Fruit fly (Drosophila melanogaster) whole organism, embryonic: Measurements from ENCODE around the gene CG6126.

Source experiments
- Adf1 ChIP-seq: fragments of 200-800 bp; sonication (Bioruptor generic); IDR thresholded peaks from 2 replicates; pipeline ENCODE4 v1.3.6; 2022; ENCODE audit warnings: missing biosample characterization, missing genetic modification characterization
- Atf3 ChIP-seq: fragments of 200-800 bp; sonication (Bioruptor generic); optimal IDR thresholded peaks from 3 replicates; lab custom pipeline; 2016; ENCODE audit warnings: missing biosample characterization, missing genetic modification characterization
- Blimp-1 ChIP-seq: fragments of 200-800 bp; sonication (Bioruptor generic); optimal IDR thresholded peaks from 3 replicates; lab custom pipeline; 2018; ENCODE audit warnings: missing biosample characterization, missing genetic modification characterization, mild to moderate bottlenecking, moderate library complexity, missing genetic modification reagents
- CG1024 ChIP-seq: fragments of 200-800 bp; sonication (Bioruptor generic); IDR thresholded peaks from 2 replicates; pipeline ENCODE4 v1.3.6; 2022; ENCODE audit warnings: missing biosample characterization, missing genetic modification characterization
- CG10543 ChIP-seq: fragments of 200-800 bp; sonication (Bioruptor generic); optimal IDR thresholded peaks from 3 replicates; lab custom pipeline; 2017; ENCODE audit warnings: missing biosample characterization, mild to moderate bottlenecking, missing genetic modification characterization, moderate library complexity
- CG10959 ChIP-seq: fragments of 200-800 bp; sonication (Bioruptor generic); IDR thresholded peaks from 2 replicates; pipeline ENCODE4 v1.3.6; 2022; ENCODE audit warnings: missing biosample characterization, missing genetic modification characterization
- CG11504 ChIP-seq: fragments of 200-800 bp; sonication (Bioruptor generic); optimal IDR thresholded peaks from 3 replicates; lab custom pipeline; 2019; ENCODE audit warnings: missing biosample characterization, mild to moderate bottlenecking, missing genetic modification characterization, moderate library complexity
- CG11560 ChIP-seq: fragments of 200-800 bp; sonication (Bioruptor generic); IDR thresholded peaks from 3 replicates; pipeline ENCODE4 v1.3.6; 2022; ENCODE audit warnings: missing biosample characterization, missing genetic modification characterization
- CG11696 ChIP-seq: fragments of 200-800 bp; sonication (Bioruptor generic); IDR thresholded peaks from 2 replicates; pipeline ENCODE4 v1.3.6; 2022; ENCODE audit warnings: missing biosample characterization, missing genetic modification characterization
- CG12104 ChIP-seq: fragments of 200-800 bp; sonication (Bioruptor generic); optimal IDR thresholded peaks from 3 replicates; lab custom pipeline; 2016; ENCODE audit warnings: missing biosample characterization, missing genetic modification characterization
- CG15073 ChIP-seq: fragments of 200-800 bp; sonication (Bioruptor generic); optimal IDR thresholded peaks from 2 replicates; lab custom pipeline; 2016; ENCODE audit warnings: missing biosample characterization, missing genetic modification characterization
- CG17328 ChIP-seq: fragments of 200-800 bp; sonication (Bioruptor generic); IDR thresholded peaks from 2 replicates; pipeline ENCODE4 v1.3.6; 2022; ENCODE audit warnings: missing biosample characterization, missing genetic modification characterization
- CG18764 ChIP-seq: fragments of 200-800 bp; sonication (Bioruptor generic); optimal IDR thresholded peaks from 3 replicates; lab custom pipeline; 2016; ENCODE audit warnings: missing biosample characterization, missing genetic modification characterization
- CG34422 ChIP-seq: fragments of 200-800 bp; sonication (Bioruptor generic); IDR thresholded peaks from 3 replicates; pipeline ENCODE4 v1.3.6; 2022; ENCODE audit warnings: missing biosample characterization, missing genetic modification characterization
- CG6175 ChIP-seq: fragments of 200-800 bp; sonication (Bioruptor generic); IDR thresholded peaks from 3 replicates; pipeline ENCODE4 v1.3.6; 2022; ENCODE audit warnings: missing biosample characterization, missing genetic modification characterization
- CG6272 ChIP-seq: fragments of 200-800 bp; sonication (Bioruptor generic); IDR thresholded peaks from 2 replicates; pipeline ENCODE4 v1.3.6; 2022; ENCODE audit warnings: missing biosample characterization, missing genetic modification characterization
- CG6683 ChIP-seq: fragments of 200-800 bp; sonication (Bioruptor generic); optimal IDR thresholded peaks from 2 replicates; lab custom pipeline; 2017; ENCODE audit warnings: missing biosample characterization, mild to moderate bottlenecking, missing genetic modification characterization, missing genetic modification reagents
- CG7357 ChIP-seq: fragments of 200-800 bp; sonication (Bioruptor generic); IDR thresholded peaks from 3 replicates; pipeline ENCODE4 v1.3.6; 2022; ENCODE audit warnings: missing biosample characterization, missing genetic modification characterization
- CG7987 ChIP-seq: fragments of 200-800 bp; sonication (Bioruptor generic); optimal IDR thresholded peaks from 2 replicates; lab custom pipeline; 2018; ENCODE audit warnings: missing biosample characterization, mild to moderate bottlenecking, missing genetic modification characterization, moderate library complexity
- CG8290 ChIP-seq, 3 experiments: fragments of 200-800 bp; sonication (Bioruptor generic); optimal IDR thresholded peaks; 2 replicates each; lab custom pipeline; 2016 to 2019; ENCODE audit warnings: missing biosample characterization in 3 of 3, missing genetic modification characterization in 3 of 3, mild to moderate bottlenecking in 2 of 3, moderate library complexity in 1 of 3
- CHES-1-like ChIP-seq: fragments of 200-800 bp; sonication (Bioruptor generic); optimal IDR thresholded peaks from 2 replicates; lab custom pipeline; 2016; ENCODE audit warnings: missing biosample characterization, missing genetic modification characterization
- Deaf1 ChIP-seq: fragments of 200-800 bp; optimal IDR thresholded peaks from 3 replicates; lab custom pipeline; 2019; ENCODE audit warnings: missing biosample characterization, mild to moderate bottlenecking, missing genetic modification characterization, moderate library complexity
- MESR4 ChIP-seq: fragments of 200-800 bp; sonication (Bioruptor generic); optimal IDR thresholded peaks from 2 replicates; lab custom pipeline; 2018; ENCODE audit warnings: missing biosample characterization, mild to moderate bottlenecking, missing genetic modification characterization, moderate library complexity
- Meics ChIP-seq: fragments of 200-800 bp; sonication (Bioruptor generic); optimal IDR thresholded peaks from 2 replicates; lab custom pipeline; 2017; ENCODE audit warnings: missing biosample characterization, mild to moderate bottlenecking, missing genetic modification characterization
- Oaz ChIP-seq: fragments of 200-800 bp; sonication (Bioruptor generic); IDR thresholded peaks from 2 replicates; pipeline ENCODE4 v1.3.6; 2022; ENCODE audit warnings: missing biosample characterization, missing genetic modification characterization
- Oli ChIP-seq: fragments of 200-800 bp; sonication (Bioruptor generic); optimal IDR thresholded peaks from 2 replicates; lab custom pipeline; 2018; ENCODE audit warnings: missing biosample characterization, mild to moderate bottlenecking, missing genetic modification characterization, moderate library complexity
- Optix ChIP-seq: fragments of 200-800 bp; sonication (Bioruptor generic); IDR thresholded peaks from 3 replicates; pipeline ENCODE4 v1.3.6; 2022; ENCODE audit warnings: missing biosample characterization, missing genetic modification characterization
- Rfx ChIP-seq: fragments of 200-800 bp; sonication (Bioruptor generic); IDR thresholded peaks from 2 replicates; pipeline ENCODE4 v1.3.6; 2022; ENCODE audit warnings: missing biosample characterization, missing genetic modification characterization
- Taf1 ChIP-seq: fragments of 200-800 bp; sonication (Bioruptor generic); IDR thresholded peaks from 2 replicates; pipeline ENCODE4 v1.3.6; 2022; ENCODE audit warnings: missing biosample characterization, missing genetic modification characterization
- Trl ChIP-seq, 3 experiments: fragments of >200 bp in 2 of 3; fragments of 200-800 bp in 1 of 3; sonication (Bioruptor generic) in 1 of 3; optimal IDR thresholded peaks; 2 replicates in 1 of 3; 3 replicates in 2 of 3; lab custom pipeline; 2016 to 2017; ENCODE audit warnings: missing biosample characterization in 1 of 3, missing genetic modification characterization in 1 of 3
- br ChIP-seq: fragments of >200 bp; optimal IDR thresholded peaks from 2 replicates; lab custom pipeline; 2017
- cg ChIP-seq: fragments of 200-800 bp; sonication (Bioruptor generic); optimal IDR thresholded peaks from 3 replicates; lab custom pipeline; 2019; ENCODE audit warnings: missing biosample characterization, mild to moderate bottlenecking, missing genetic modification characterization, moderate library complexity
- disco-r ChIP-seq: fragments of 200-800 bp; sonication (Bioruptor generic); optimal IDR thresholded peaks from 2 replicates; lab custom pipeline; 2016; ENCODE audit warnings: missing biosample characterization, missing genetic modification characterization
- dm ChIP-seq: fragments of 200-800 bp; sonication (Bioruptor generic); optimal IDR thresholded peaks from 3 replicates; lab custom pipeline; 2016; ENCODE audit warnings: missing biosample characterization, missing genetic modification characterization
- emc ChIP-seq: fragments of 200-800 bp; sonication (Bioruptor generic); optimal IDR thresholded peaks from 2 replicates; lab custom pipeline; 2016; ENCODE audit warnings: missing biosample characterization, missing genetic modification characterization
- ems ChIP-seq: fragments of 200-800 bp; sonication (Bioruptor generic); optimal IDR thresholded peaks from 3 replicates; lab custom pipeline; 2016; ENCODE audit warnings: missing biosample characterization, missing genetic modification characterization
- exex ChIP-seq: fragments of 200-800 bp; sonication (Bioruptor generic); optimal IDR thresholded peaks from 4 replicates; lab custom pipeline; 2018; ENCODE audit warnings: missing biosample characterization, mild to moderate bottlenecking, missing genetic modification characterization, moderate library complexity
- gem ChIP-seq: fragments of 200-800 bp; sonication (Bioruptor generic); optimal IDR thresholded peaks from 2 replicates; lab custom pipeline; 2019; ENCODE audit warnings: missing biosample characterization, mild to moderate bottlenecking, missing genetic modification characterization, moderate library complexity
- grn ChIP-seq: fragments of 200-800 bp; sonication (Bioruptor generic); optimal IDR thresholded peaks from 3 replicates; lab custom pipeline; 2017; ENCODE audit warnings: missing biosample characterization, missing genetic modification characterization
- gsb-n ChIP-seq: fragments of 200-800 bp; sonication (Bioruptor generic); optimal IDR thresholded peaks from 3 replicates; lab custom pipeline; 2018; ENCODE audit warnings: missing biosample characterization, mild to moderate bottlenecking, missing genetic modification characterization
- klu ChIP-seq: fragments of 200-800 bp; sonication (Bioruptor generic); IDR thresholded peaks from 2 replicates; pipeline ENCODE4 v1.3.6; 2022; ENCODE audit warnings: missing biosample characterization, missing genetic modification characterization
- mld ChIP-seq: fragments of 200-800 bp; sonication (Bioruptor generic); IDR thresholded peaks from 3 replicates; pipeline ENCODE4 v1.3.6; 2022; ENCODE audit warnings: missing biosample characterization, missing genetic modification characterization; ENCODE audit not compliant: partially characterized antibody
- pnt ChIP-seq: fragments of 200-800 bp; sonication (Bioruptor generic); optimal IDR thresholded peaks from 3 replicates; lab custom pipeline; 2016; ENCODE audit warnings: missing biosample characterization, missing genetic modification characterization
- sens ChIP-seq: fragments of 200-800 bp; sonication (Bioruptor generic); peaks from one replicate; lab custom pipeline; 2016; ENCODE audit warnings: missing biosample characterization, missing genetic modification characterization
- tap ChIP-seq: fragments of 200-800 bp; optimal IDR thresholded peaks from 3 replicates; lab custom pipeline; 2019; ENCODE audit warnings: missing biosample characterization, mild to moderate bottlenecking, missing genetic modification characterization, moderate library complexity
- tgo ChIP-seq: fragments of 200-800 bp; sonication (Bioruptor generic); IDR thresholded peaks from 3 replicates; pipeline ENCODE4 v1.3.6; 2022; ENCODE audit warnings: missing biosample characterization, missing genetic modification characterization
- trem ChIP-seq: fragments of 200-800 bp; optimal IDR thresholded peaks from 3 replicates; lab custom pipeline; 2019; ENCODE audit warnings: missing biosample characterization, mild to moderate bottlenecking, missing genetic modification characterization, moderate library complexity
- tx ChIP-seq: fragments of 200-800 bp; sonication (Bioruptor generic); optimal IDR thresholded peaks from 2 replicates; lab custom pipeline; 2016; ENCODE audit warnings: missing biosample characterization, missing genetic modification characterization

The CG6126 gene

dm6 chr3R:16248500-16249025, 45.7 kb upstream of the CG6126 start (continued):
- TF ChIP-seq MESR4 (GFP tag; lab: Kevin White, UChicago) (no peak), sens (no peak), grn (GFP tag; lab: Kevin White, UChicago) (no peak), CG10959 (GFP tag; lab: Robert Waterston, UW) (no peak), CG6272 (GFP tag; lab: Robert Waterston, UW) (no peak), CG18764 (GFP tag; lab: Kevin White, UChicago) (no peak), Rfx (GFP tag; lab: Robert Waterston, UW) (no peak), Deaf1 (peak; percentile 52), Trl (optimal IDR thresholded peaks at IDR 0.05; lab: Kevin White, UChicago) (peak in 1 of 2 experiments; percentile 15), Trl (GFP tag; optimal IDR thresholded peaks at IDR 0.05; lab: Kevin White, UChicago) (no peak), CG7357 (GFP tag; lab: Robert Waterston, UW) (no peak), tgo (GFP tag; lab: Robert Waterston, UW) (no peak), gsb-n (no peak), trem (peak; percentile 59), cg (GFP tag; lab: Kevin White, UChicago) (peak; percentile 41), CG10543 (GFP tag; lab: Kevin White, UChicago) (peak; percentile 16), Blimp-1 (GFP tag; lab: Kevin White, UChicago) (no peak), exex (tag; lab: Kevin White, UChicago) (peak; percentile 8), CG8290 (GFP tag; optimal IDR thresholded peaks at IDR 0.05; lab: Kevin White, UChicago) (no peak), CG8290 (tag; optimal IDR thresholded peaks at IDR 0.05; lab: Kevin White, UChicago) (peak in 1 of 2 experiments; percentile 36)

DNA sequence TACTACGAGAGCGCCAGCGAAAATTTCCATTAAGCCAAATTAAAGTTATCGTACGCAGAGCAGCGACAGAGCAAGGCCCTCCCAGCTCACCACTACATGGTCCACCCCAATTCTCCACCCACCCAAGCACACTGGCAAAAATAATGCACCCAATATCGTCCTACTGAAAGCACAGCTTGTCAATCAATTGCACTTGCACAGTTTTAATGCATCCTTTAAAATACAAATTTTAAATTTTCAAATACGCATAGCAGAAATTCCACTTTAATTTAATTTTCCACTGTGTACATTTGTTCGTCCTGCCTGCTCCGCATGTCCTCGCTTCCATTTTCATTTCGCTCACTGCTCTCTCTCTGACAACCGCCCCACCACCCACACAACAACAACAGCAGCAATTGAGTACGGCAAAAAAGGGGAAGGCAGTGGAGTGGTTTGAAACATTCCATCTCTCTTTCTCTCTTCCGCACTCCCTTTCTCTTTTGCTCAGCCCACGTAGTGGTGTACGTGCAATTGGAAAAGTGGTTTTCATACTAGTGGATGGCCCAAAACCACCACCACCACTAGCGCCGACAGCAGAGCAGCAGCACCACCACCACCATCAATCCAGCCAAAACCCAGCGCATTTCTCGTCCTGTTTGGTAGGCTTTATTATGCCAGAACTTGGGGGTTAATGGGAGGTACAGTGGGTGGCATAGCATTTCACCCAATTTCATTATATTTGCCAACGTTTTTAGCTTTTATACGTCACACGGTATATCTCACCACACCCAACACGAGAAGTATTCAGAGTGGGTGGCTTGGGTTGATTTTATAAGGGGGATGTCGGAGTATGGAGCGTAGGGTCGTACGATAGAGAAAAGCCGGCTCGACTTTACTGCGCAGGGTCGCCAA, 45.0 kb upstream of the CG6126 start:
- TF ChIP-seq CG15073 (GFP tag; lab: Kevin White, UChicago): no peak
- TF ChIP-seq CHES-1-like (GFP tag; lab: Kevin White, UChicago): peak; percentile 43
- TF ChIP-seq tap (tag; lab: Kevin White, UChicago): peak; percentile 87
- TF ChIP-seq CG12104 (GFP tag; lab: Kevin White, UChicago): peak; percentile 82
- TF ChIP-seq CG7987 (GFP tag; lab: Kevin White, UChicago): peak; percentile 80
- peak; percentile 92 for TF ChIP-seq sens
- peak; percentile 5; the same call in 1 of the 2 replicates for TF ChIP-seq Adf1
- no peak for TF ChIP-seq tx
- peak; percentile 76 for TF ChIP-seq klu (GFP tag; lab: Robert Waterston, UW)
- peak; percentile 78 for TF ChIP-seq gem (tag; lab: Kevin White, UChicago)
- no peak for TF ChIP-seq mld (GFP tag; lab: Robert Waterston, UW)
- peak; percentile 73; the same call in 1 of the 3 replicates for TF ChIP-seq CG34422
- peak; percentile 65; the same call in 1 of the 2 replicates for TF ChIP-seq CG11696 (GFP tag; lab: Robert Waterston, UW)
- peak; percentile 68 for TF ChIP-seq emc (GFP tag; lab: Kevin White, UChicago)
- TF ChIP-seq CG17328 (GFP tag; lab: Robert Waterston, UW): no peak
- TF ChIP-seq CG11560 (tag; lab: Robert Waterston, UW): peak; percentile 54
- no peak for TF ChIP-seq CG6175 (GFP tag; lab: Robert Waterston, UW)
- TF ChIP-seq ems (GFP tag; lab: Kevin White, UChicago): peak; percentile 44
- peak; percentile 89 for TF ChIP-seq CG6683 (GFP tag; lab: Kevin White, UChicago)
- TF ChIP-seq Atf3 (GFP tag; lab: Kevin White, UChicago): no peak
- TF ChIP-seq Taf1 (GFP tag; lab: Robert Waterston, UW): peak; percentile 75
- peak; percentile 27 for TF ChIP-seq disco-r (GFP tag; lab: Kevin White, UChicago)
- TF ChIP-seq Oli (tag; lab: Kevin White, UChicago): peak; percentile 65
- peak; percentile 76 for TF ChIP-seq CG1024 (GFP tag; lab: Robert Waterston, UW)
- TF ChIP-seq Meics (GFP tag; lab: Kevin White, UChicago): peak; percentile 92
- TF ChIP-seq dm (GFP tag; lab: Kevin White, UChicago): no peak
- peak; percentile 24 for TF ChIP-seq gsb-n
- no peak for TF ChIP-seq Oaz (GFP tag; lab: Robert Waterston, UW)
- peak; percentile 50 for TF ChIP-seq pnt (GFP tag; lab: Kevin White, UChicago)
- 0 out of 3 replicates have a peak, but pooled peaks have one; percentile 23 for TF ChIP-seq Optix
- peak; percentile 91 for TF ChIP-seq CG11504 (tag; lab: Kevin White, UChicago)
- no peak for TF ChIP-seq br (lab: Kevin White, UChicago)
